Worm (Caenorhabditis elegans) whole organism, mixed stage, embryonic: ENCODE data around the gene F27E5.7.

Source experiments
- M03D4.4 ChIP-seq: sonication (generic microtip); optimal IDR thresholded peaks from 2 replicates; lab custom pipeline; 2017; ENCODE audit warnings: mild to moderate bottlenecking, missing genetic modification characterization, missing compliant biosample characterization
- blmp-1 ChIP-seq: fragments of 150-350 bp; optimal IDR thresholded peaks from 2 replicates; lab custom pipeline; 2014; ENCODE audit warnings: missing biosample characterization, missing genetic modification characterization
- ceh-39 ChIP-seq: fragments of 150-350 bp; optimal IDR thresholded peaks from 2 replicates; lab custom pipeline; 2014; ENCODE audit warnings: missing biosample characterization, missing genetic modification characterization
- ceh-43 ChIP-seq: fragments of 200-800 bp; sonication (Bioruptor generic); optimal IDR thresholded peaks from 2 replicates; lab custom pipeline; 2018; ENCODE audit warnings: mild to moderate bottlenecking, missing genetic modification characterization, moderate library complexity, missing compliant biosample characterization
- ceh-83 ChIP-seq: fragments of 200-800 bp; sonication (Bioruptor generic); optimal IDR thresholded peaks from 2 replicates; lab custom pipeline; 2018; ENCODE audit warnings: mild to moderate bottlenecking, missing genetic modification characterization, missing compliant biosample characterization
- ces-1 ChIP-seq: fragments of 150-350 bp; optimal IDR thresholded peaks from 2 replicates; lab custom pipeline; 2014; ENCODE audit warnings: missing biosample characterization, missing genetic modification reagents, missing genetic modification characterization
- cnd-1 ChIP-seq: fragments of 200-800 bp; sonication (Bioruptor generic); optimal IDR thresholded peaks from 2 replicates; lab custom pipeline; 2018; ENCODE audit warnings: mild to moderate bottlenecking, missing genetic modification characterization, missing compliant biosample characterization
- drap-1 ChIP-seq: fragments of 200-800 bp; sonication (Bioruptor generic); optimal IDR thresholded peaks from 3 replicates; lab custom pipeline; 2018; ENCODE audit warnings: mild to moderate bottlenecking, missing genetic modification characterization, missing compliant biosample characterization
- elt-1 ChIP-seq: sonication (generic microtip); optimal IDR thresholded peaks from 2 replicates; lab custom pipeline; 2017; ENCODE audit warnings: missing genetic modification characterization, mild to moderate bottlenecking, missing compliant biosample characterization, antibody characterized with exemption, moderate library complexity, borderline replicate concordance; ENCODE audit not compliant: insufficient read depth
- elt-3 ChIP-seq: fragments of 150-350 bp; optimal IDR thresholded peaks from 2 replicates; lab custom pipeline; 2014; ENCODE audit warnings: missing biosample characterization, missing genetic modification characterization
- ham-2 ChIP-seq: fragments of 200-800 bp; sonication (Bioruptor generic); optimal IDR thresholded peaks from 2 replicates; lab custom pipeline; 2018; ENCODE audit warnings: mild to moderate bottlenecking, missing genetic modification characterization, missing compliant biosample characterization
- hlh-1 ChIP-seq: fragments of 150-350 bp; optimal IDR thresholded peaks from 2 replicates; lab custom pipeline; 2014; ENCODE audit warnings: missing biosample characterization, missing genetic modification reagents, missing genetic modification characterization
- lin-13 ChIP-seq: fragments of 150-350 bp; optimal IDR thresholded peaks from 2 replicates; lab custom pipeline; 2014; ENCODE audit warnings: missing biosample characterization, missing genetic modification characterization
- lin-32 ChIP-seq: fragments of 200-800 bp; sonication (Bioruptor generic); optimal IDR thresholded peaks from 2 replicates; lab custom pipeline; 2018; ENCODE audit warnings: mild to moderate bottlenecking, missing genetic modification characterization, missing compliant biosample characterization
- lsy-2 ChIP-seq: fragments of 150-350 bp; optimal IDR thresholded peaks from 2 replicates; lab custom pipeline; 2014; ENCODE audit warnings: missing biosample characterization, missing genetic modification characterization
- mab-5 ChIP-seq: fragments of 150-350 bp; optimal IDR thresholded peaks from 2 replicates; lab custom pipeline; 2014; ENCODE audit warnings: missing biosample characterization, missing genetic modification characterization
- mep-1 ChIP-seq: fragments of 150-350 bp; optimal IDR thresholded peaks from 2 replicates; lab custom pipeline; 2017; ENCODE audit warnings: missing biosample characterization, missing genetic modification reagents, missing genetic modification characterization, inconsistent platforms
- mls-2 ChIP-seq: sonication (generic microtip); optimal IDR thresholded peaks from 2 replicates; lab custom pipeline; 2016; ENCODE audit warnings: mild to moderate bottlenecking, missing genetic modification characterization, moderate library complexity, missing compliant biosample characterization
- nhr-12 ChIP-seq: fragments of 150-350 bp; optimal IDR thresholded peaks from 2 replicates; lab custom pipeline; 2014; ENCODE audit warnings: missing biosample characterization, missing genetic modification characterization
- nhr-237 ChIP-seq: fragments of 150-350 bp; optimal IDR thresholded peaks from 2 replicates; lab custom pipeline; 2014; ENCODE audit warnings: missing biosample characterization, missing genetic modification characterization
- nhr-28 ChIP-seq: fragments of 150-350 bp; optimal IDR thresholded peaks from 2 replicates; lab custom pipeline; 2014; ENCODE audit warnings: missing biosample characterization, missing genetic modification characterization
- nhr-76 ChIP-seq: sonication (generic microtip); optimal IDR thresholded peaks from 2 replicates; lab custom pipeline; 2017; ENCODE audit warnings: missing biosample characterization, missing genetic modification characterization
- pha-4 ChIP-seq: fragments of 150-350 bp; optimal IDR thresholded peaks from 2 replicates; lab custom pipeline; 2018; ENCODE audit warnings: missing biosample characterization, missing genetic modification reagents, missing genetic modification characterization
- sem-2 ChIP-seq: fragments of 200-800 bp; sonication (Bioruptor generic); optimal IDR thresholded peaks from 2 replicates; lab custom pipeline; 2018; ENCODE audit warnings: mild to moderate bottlenecking, missing genetic modification characterization, missing compliant biosample characterization
- snpc-4 ChIP-seq: fragments of 150-350 bp; optimal IDR thresholded peaks from 2 replicates; lab custom pipeline; 2014; ENCODE audit warnings: missing biosample characterization, missing genetic modification characterization
- tbx-8 ChIP-seq: fragments of 200-800 bp; sonication (Bioruptor generic); optimal IDR thresholded peaks from 2 replicates; lab custom pipeline; 2018; ENCODE audit warnings: mild to moderate bottlenecking, missing genetic modification characterization, moderate library complexity, missing compliant biosample characterization
- unc-120 ChIP-seq: sonication (generic microtip); optimal IDR thresholded peaks from 2 replicates; lab custom pipeline; 2017; ENCODE audit warnings: missing genetic modification characterization, missing compliant biosample characterization; ENCODE audit not compliant: poor library complexity, severe bottlenecking
- unc-39 ChIP-seq: fragments of 150-350 bp; optimal IDR thresholded peaks from 2 replicates; lab custom pipeline; 2014; ENCODE audit warnings: missing biosample characterization, missing genetic modification characterization
- unc-62 ChIP-seq: fragments of 150-350 bp; optimal IDR thresholded peaks from 2 replicates; lab custom pipeline; 2014; ENCODE audit warnings: missing biosample characterization, missing genetic modification reagents, missing genetic modification characterization
- zip-8 ChIP-seq: fragments of 150-350 bp; optimal IDR thresholded peaks from 2 replicates; lab custom pipeline; 2014; ENCODE audit warnings: missing biosample characterization, missing genetic modification characterization
- ztf-11 ChIP-seq: fragments of 150-350 bp; optimal IDR thresholded peaks from 2 replicates; lab custom pipeline; 2014; ENCODE audit warnings: missing biosample characterization, missing genetic modification characterization

Gene F27E5.7

ce11 chrII:10147502-10147901 is 24.9 kb downstream of the F27E5.7 start:
- TF ChIP-seq mab-5 (tag; lab: Kevin White, UChicago), result no peak
- TF ChIP-seq sem-2, result no peak
- no peak for TF ChIP-seq unc-120 (tag; lab: Kevin White, UChicago)
- TF ChIP-seq cnd-1 (tag; lab: Kevin White, UChicago), result no peak
- TF ChIP-seq elt-3 (tag; lab: Kevin White, UChicago), result no peak
- TF ChIP-seq ces-1 (GFP tag; lab: Kevin White, UChicago), result no peak
- TF ChIP-seq unc-62 (GFP tag; lab: Kevin White, UChicago), result no peak
- no peak for TF ChIP-seq unc-39

DNA sequence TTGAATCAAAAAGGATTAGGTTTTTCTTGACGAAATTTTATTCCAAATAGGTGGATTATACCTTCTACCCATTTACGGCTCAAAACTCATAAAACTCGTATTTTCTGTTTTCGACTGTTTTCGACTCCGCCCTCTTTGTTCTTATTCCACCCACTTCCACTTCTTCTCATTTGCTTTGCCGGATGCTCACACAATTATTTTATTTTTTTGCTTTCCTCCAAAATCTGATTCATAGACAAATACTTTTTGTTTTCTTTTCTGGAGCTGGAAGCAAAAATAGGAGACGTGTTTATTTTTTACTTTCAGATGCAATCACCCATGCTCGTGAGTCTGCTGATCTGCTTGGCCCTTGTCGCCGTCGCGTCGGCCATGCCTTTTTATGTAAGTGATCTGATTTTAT is 32.5 kb downstream of the F27E5.7 start, which contains the start of gene nlp-63:
TSS of gene nlp-63 (plus strand) at position 301 of the 400 bp plus-strand sequence.
- TF ChIP-seq blmp-1, result no peak
- no peak for TF ChIP-seq ceh-39
- no peak for TF ChIP-seq ceh-83 (GFP tag; lab: Kevin White, UChicago)
- no peak for TF ChIP-seq nhr-28 (tag; lab: Kevin White, UChicago)
- no peak for TF ChIP-seq cnd-1 (tag; lab: Kevin White, UChicago)
- no peak for TF ChIP-seq hlh-1 (tag; lab: Kevin White, UChicago)
- TF ChIP-seq elt-1, result no peak
- TF ChIP-seq snpc-4 (tag; lab: Kevin White, UChicago), result no peak
- TF ChIP-seq unc-62 (GFP tag; lab: Kevin White, UChicago), result no peak
- no peak for TF ChIP-seq ces-1 (GFP tag; lab: Kevin White, UChicago)
- TF ChIP-seq tbx-8 (GFP tag; lab: Kevin White, UChicago), result no peak
- TF ChIP-seq unc-39, result no peak
- no peak for TF ChIP-seq lin-13
- no peak for TF ChIP-seq mls-2
- no peak for TF ChIP-seq mab-5 (tag; lab: Kevin White, UChicago)

ce11 chrII:10162785-10163184 is 40.2 kb downstream of the F27E5.7 start:
- TF ChIP-seq nhr-237 (no peak), sem-2 (no peak), unc-62 (GFP tag; lab: Kevin White, UChicago) (no peak), pha-4 (tag; lab: Kevin White, UChicago) (no peak), cnd-1 (tag; lab: Kevin White, UChicago) (no peak), tbx-8 (GFP tag; lab: Kevin White, UChicago) (no peak), ces-1 (GFP tag; lab: Kevin White, UChicago) (no peak), nhr-76 (no peak), mab-5 (tag; lab: Kevin White, UChicago) (no peak), M03D4.4 (no peak)

ce11 chrII:10164137-10164536 is 41.6 kb downstream of the F27E5.7 start:
- TF ChIP-seq nhr-237 (no peak), nhr-12 (no peak), zip-8 (tag; lab: Kevin White, UChicago) (no peak), pha-4 (tag; lab: Kevin White, UChicago) (no peak), nhr-28 (tag; lab: Kevin White, UChicago) (no peak), mep-1 (tag; lab: Kevin White, UChicago) (no peak), elt-3 (tag; lab: Kevin White, UChicago) (no peak), nhr-76 (no peak), ztf-11 (tag; lab: Kevin White, UChicago) (no peak), lsy-2 (tag; lab: Kevin White, UChicago) (no peak), mab-5 (tag; lab: Kevin White, UChicago) (no peak)

DNA sequence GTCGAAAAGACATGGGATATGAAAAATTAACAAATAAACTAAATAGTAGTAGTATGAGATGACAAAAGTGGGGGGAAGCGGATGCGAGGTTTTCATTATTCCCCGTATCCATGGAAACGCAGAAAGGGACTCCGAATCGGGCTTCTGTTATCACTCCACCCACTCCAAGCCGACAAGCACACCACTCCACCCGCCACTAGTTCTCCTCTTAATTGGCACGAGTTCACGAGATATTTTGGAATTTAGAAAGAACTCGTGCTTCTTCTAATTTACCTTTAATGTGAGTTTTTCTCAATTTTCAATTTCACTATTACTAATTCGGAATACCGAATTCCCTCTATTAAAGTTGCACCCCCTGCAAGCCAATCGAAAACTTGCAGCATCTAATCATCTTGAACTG is 43.8 kb downstream of the F27E5.7 start:
- TF ChIP-seq lin-13 (no peak), elt-1 (no peak), nhr-76 (no peak), nhr-28 (tag; lab: Kevin White, UChicago) (no peak), ceh-43 (GFP tag; lab: Kevin White, UChicago) (no peak), zip-8 (tag; lab: Kevin White, UChicago) (no peak), hlh-1 (tag; lab: Kevin White, UChicago) (no peak), nhr-12 (no peak), mab-5 (tag; lab: Kevin White, UChicago) (no peak), snpc-4 (tag; lab: Kevin White, UChicago) (no peak), unc-62 (GFP tag; lab: Kevin White, UChicago) (no peak), lin-32 (no peak), ham-2 (GFP tag; lab: Kevin White, UChicago) (no peak)

ce11 chrII:10167731-10168130 is 45.2 kb downstream of the F27E5.7 start:
- TF ChIP-seq ces-1 (GFP tag; lab: Kevin White, UChicago), result peak; percentile 47
- no peak for TF ChIP-seq nhr-28 (tag; lab: Kevin White, UChicago)
- no peak for TF ChIP-seq ceh-43 (GFP tag; lab: Kevin White, UChicago)
- no peak for TF ChIP-seq elt-1
- no peak for TF ChIP-seq mls-2
- TF ChIP-seq drap-1 (GFP tag; lab: Kevin White, UChicago), result no peak
- no peak for TF ChIP-seq sem-2
- TF ChIP-seq, all 35 proteins: peak for 1
